Worm (Caenorhabditis elegans): ENCODE results near the gene F53A3.1.

F53A3.1 gene

ce11 chrIII:1925048-1925537 is 18.3 kb downstream of the F53A3.1 start:
- TF ChIP-seq scrt-1 (GFP tag; IDR thresholded peaks at IDR 0.05) = no peak
- TF ChIP-seq pes-1 (GFP tag; IDR thresholded peaks at IDR 0.05) = peak; percentile 67; the same call in 1 of the 2 replicates
- peak; percentile 7 for TF ChIP-seq hmg-4 (GFP tag; optimal IDR thresholded peaks at IDR 0.05)
- TF ChIP-seq ceh-13 (GFP tag; optimal IDR thresholded peaks at IDR 0.05) = no peak
- TF ChIP-seq tbx-37 (GFP tag; conservative IDR thresholded peaks at IDR 0.05) = peak; percentile 17; the same call in 1 of the 2 replicates

ce11 chrIII:1923419-1924318 is 19.8 kb downstream of the F53A3.1 start:
- peak; percentile 47 for TF ChIP-seq F13C5.2 (tag; optimal IDR thresholded peaks at IDR 0.05)
- TF ChIP-seq hnd-1 (tag; optimal IDR thresholded peaks at IDR 0.05) = no peak
- no peak for TF ChIP-seq tbx-11 (GFP tag; IDR thresholded peaks at IDR 0.05)
- no peak for TF ChIP-seq hmbx-1 (tag; optimal IDR thresholded peaks at IDR 0.05)
- TF ChIP-seq aly-1 (tag; optimal IDR thresholded peaks at IDR 0.05) = peak; percentile 43
- peak; percentile 29 for TF ChIP-seq hmg-4 (GFP tag; optimal IDR thresholded peaks at IDR 0.05)
- TF ChIP-seq pes-1 (GFP tag; IDR thresholded peaks at IDR 0.05) = peak; percentile 44; the same call in 1 of the 2 replicates
- TF ChIP-seq flt-1 (GFP tag; IDR thresholded peaks at IDR 0.05) = 0 out of 2 replicates have a peak, but pooled peaks have one; percentile 4

- TF ChIP-seq ets-7 (tag; optimal IDR thresholded peaks at IDR 0.05) (no peak), ceh-36 (tag; optimal IDR thresholded peaks at IDR 0.05) (peak; percentile 53)
Observed at ce11 chrIII:1922516-1922915, 20.9 kb downstream of the F53A3.1 start.

ce11 chrIII:1922081-1922480 is 21.4 kb downstream of the F53A3.1 start:
- no peak for TF ChIP-seq tbx-37 (GFP tag; conservative IDR thresholded peaks at IDR 0.05)
- no peak for TF ChIP-seq ceh-13 (GFP tag; optimal IDR thresholded peaks at IDR 0.05)
- no peak for TF ChIP-seq hnd-1 (tag; optimal IDR thresholded peaks at IDR 0.05)
- TF ChIP-seq tra-4 (tag; optimal IDR thresholded peaks at IDR 0.05) = no peak
- TF ChIP-seq hmg-4 (GFP tag; optimal IDR thresholded peaks at IDR 0.05) = no peak
- no peak for TF ChIP-seq flt-1 (GFP tag; IDR thresholded peaks at IDR 0.05)
- no peak for TF ChIP-seq B0310.2 (tag; optimal IDR thresholded peaks at IDR 0.05)
- no peak for TF ChIP-seq tbx-11 (GFP tag; IDR thresholded peaks at IDR 0.05)
- no peak for TF ChIP-seq aly-1 (tag; optimal IDR thresholded peaks at IDR 0.05)
- TF ChIP-seq F13C5.2 (tag; optimal IDR thresholded peaks at IDR 0.05) = no peak
- no peak for TF ChIP-seq ceh-36 (tag; optimal IDR thresholded peaks at IDR 0.05)
- no peak for TF ChIP-seq sea-1 (GFP tag; conservative IDR thresholded peaks at IDR 0.05)
- no peak for TF ChIP-seq pes-1 (GFP tag; IDR thresholded peaks at IDR 0.05)

- TF ChIP-seq scrt-1 (GFP tag; IDR thresholded peaks at IDR 0.05) = 0 out of 2 replicates have a peak, but pooled peaks have one; percentile 17
- no peak for TF ChIP-seq hnd-1 (tag; optimal IDR thresholded peaks at IDR 0.05)
- no peak for TF ChIP-seq tra-4 (tag; optimal IDR thresholded peaks at IDR 0.05)
- TF ChIP-seq hmg-4 (GFP tag; optimal IDR thresholded peaks at IDR 0.05) = peak; percentile 82
- no peak; the same call in 1 of the 2 replicates for TF ChIP-seq tbx-37 (GFP tag; conservative IDR thresholded peaks at IDR 0.05)
- no peak for TF ChIP-seq hmbx-1 (tag; optimal IDR thresholded peaks at IDR 0.05)
- no peak for TF ChIP-seq ceh-13 (GFP tag; optimal IDR thresholded peaks at IDR 0.05)
- TF ChIP-seq F13C5.2 (tag; optimal IDR thresholded peaks at IDR 0.05) = peak; percentile 63
- TF ChIP-seq ama-1 (optimal IDR thresholded peaks at IDR 0.05) = no peak
- no peak for TF ChIP-seq B0310.2 (tag; optimal IDR thresholded peaks at IDR 0.05)
- TF ChIP-seq tbx-11 (GFP tag; IDR thresholded peaks at IDR 0.05) = 0 out of 2 replicates have a peak, but pooled peaks have one; percentile 22
- TF ChIP-seq sea-1 (GFP tag; conservative IDR thresholded peaks at IDR 0.05) = no peak
- peak; percentile 49; the same call in 1 of the 2 replicates for TF ChIP-seq pes-1 (GFP tag; IDR thresholded peaks at IDR 0.05)
- peak; percentile 45 for TF ChIP-seq ets-7 (tag; optimal IDR thresholded peaks at IDR 0.05)
- TF ChIP-seq flt-1 (GFP tag; IDR thresholded peaks at IDR 0.05) = no peak
- TF ChIP-seq ceh-36 (tag; optimal IDR thresholded peaks at IDR 0.05) = peak; percentile 50
- TF ChIP-seq aly-1 (tag; optimal IDR thresholded peaks at IDR 0.05) = peak; percentile 26
Observed at ce11 chrIII:1921136-1921680, 22.2 kb downstream of the F53A3.1 start.

ce11 chrIII:1918311-1918932 is 25.0 kb downstream of the F53A3.1 start:
- TF ChIP-seq aly-1 (tag; optimal IDR thresholded peaks at IDR 0.05) (no peak), pes-1 (GFP tag; IDR thresholded peaks at IDR 0.05) (no peak), tbx-11 (GFP tag; IDR thresholded peaks at IDR 0.05) (no peak), ceh-36 (tag; optimal IDR thresholded peaks at IDR 0.05) (peak; percentile 29), hmbx-1 (tag; optimal IDR thresholded peaks at IDR 0.05) (no peak), scrt-1 (GFP tag; IDR thresholded peaks at IDR 0.05) (no peak), sea-1 (GFP tag; conservative IDR thresholded peaks at IDR 0.05) (no peak)

- no peak for TF ChIP-seq hnd-1 (tag; optimal IDR thresholded peaks at IDR 0.05)
- no peak for TF ChIP-seq scrt-1 (GFP tag; IDR thresholded peaks at IDR 0.05)
- TF ChIP-seq tra-4 (tag; optimal IDR thresholded peaks at IDR 0.05) = no peak
- TF ChIP-seq B0310.2 (tag; optimal IDR thresholded peaks at IDR 0.05) = no peak
- no peak for TF ChIP-seq aly-1 (tag; optimal IDR thresholded peaks at IDR 0.05)
- TF ChIP-seq F13C5.2 (tag; optimal IDR thresholded peaks at IDR 0.05) = no peak
- no peak for TF ChIP-seq ama-1 (optimal IDR thresholded peaks at IDR 0.05)
- TF ChIP-seq pes-1 (GFP tag; IDR thresholded peaks at IDR 0.05) = no peak
- TF ChIP-seq ceh-36 (tag; optimal IDR thresholded peaks at IDR 0.05) = no peak
- TF ChIP-seq ets-7 (tag; optimal IDR thresholded peaks at IDR 0.05) = no peak
- TF ChIP-seq hmg-4 (GFP tag; optimal IDR thresholded peaks at IDR 0.05) = no peak
- no peak for TF ChIP-seq ceh-13 (GFP tag; optimal IDR thresholded peaks at IDR 0.05)
- no peak for TF ChIP-seq tbx-37 (GFP tag; conservative IDR thresholded peaks at IDR 0.05)
- no peak for TF ChIP-seq tbx-11 (GFP tag; IDR thresholded peaks at IDR 0.05)
Observed at ce11 chrIII:1905589-1905988, 37.8 kb downstream of the F53A3.1 start, which contains the start of the genes B0524.6 and pqn-41. B0524.6 (minus strand) TSS chrIII:1905640. pqn-41 (plus strand) TSS chrIII:1905958.

All from whole organism, early embryonic.